Fruit fly (Drosophila melanogaster) whole organism, embryonic: ENCODE results near the gene CG17549.
A peak's percentile ranks its signal among the peaks of the same experiment; 100 is the strongest.

Experiments
- Asciz ChIP-seq: fragments of 200-800 bp; sonication (Bioruptor generic); optimal IDR thresholded peaks from 2 replicates; lab custom pipeline; 2017; ENCODE audit warnings: missing biosample characterization, mild to moderate bottlenecking, missing genetic modification characterization, missing genetic modification reagents
- B-H1 ChIP-seq: fragments of 200-800 bp; sonication (Bioruptor generic); IDR thresholded peaks from 3 replicates; pipeline ENCODE4 v1.3.6; 2022; ENCODE audit warnings: missing biosample characterization, missing genetic modification characterization
- CG10462 ChIP-seq: fragments of 200-800 bp; sonication (Bioruptor generic); optimal IDR thresholded peaks from 2 replicates; lab custom pipeline; 2016; ENCODE audit warnings: missing biosample characterization, missing genetic modification characterization
- CG11456 ChIP-seq: fragments of 200-800 bp; sonication (Bioruptor generic); IDR thresholded peaks from 3 replicates; pipeline ENCODE4 v1.3.6; 2022; ENCODE audit warnings: missing biosample characterization, missing genetic modification characterization
- CG12071 ChIP-seq: fragments of 200-800 bp; sonication (Bioruptor generic); optimal IDR thresholded peaks from 3 replicates; lab custom pipeline; 2018; ENCODE audit warnings: missing biosample characterization, mild to moderate bottlenecking, missing genetic modification characterization
- CG12236 ChIP-seq: fragments of 200-800 bp; sonication (Bioruptor generic); optimal IDR thresholded peaks from 2 replicates; lab custom pipeline; 2016; ENCODE audit warnings: missing biosample characterization, missing genetic modification characterization
- CG13424 ChIP-seq: fragments of 200-800 bp; sonication (Bioruptor generic); optimal IDR thresholded peaks from 2 replicates; lab custom pipeline; 2019; ENCODE audit warnings: missing biosample characterization, mild to moderate bottlenecking, missing genetic modification characterization, moderate library complexity
- CG16815 ChIP-seq: fragments of 200-800 bp; sonication (Bioruptor generic); optimal IDR thresholded peaks from 3 replicates; lab custom pipeline; 2017; ENCODE audit warnings: missing biosample characterization, mild to moderate bottlenecking, missing genetic modification characterization
- CG17612 ChIP-seq: fragments of 200-800 bp; sonication (Bioruptor generic); IDR thresholded peaks from 2 replicates; pipeline ENCODE4 v1.3.6; 2022; ENCODE audit warnings: missing biosample characterization, missing genetic modification characterization
- CG17912 ChIP-seq: fragments of 200-800 bp; sonication (Bioruptor generic); optimal IDR thresholded peaks from 2 replicates; lab custom pipeline; 2018; ENCODE audit warnings: missing biosample characterization, mild to moderate bottlenecking, missing genetic modification characterization
- CG2129 ChIP-seq: fragments of 200-800 bp; sonication (Bioruptor generic); IDR thresholded peaks from 2 replicates; pipeline ENCODE4 v1.3.6; 2022; ENCODE audit warnings: missing biosample characterization, missing genetic modification characterization; ENCODE audit not compliant: partially characterized antibody
- CG31388 ChIP-seq: fragments of 200-800 bp; sonication (Bioruptor generic); optimal IDR thresholded peaks from 2 replicates; lab custom pipeline; 2016; ENCODE audit warnings: missing biosample characterization, missing genetic modification characterization
- CG3995 ChIP-seq: fragments of 200-800 bp; sonication (Bioruptor generic); optimal IDR thresholded peaks from 3 replicates; lab custom pipeline; 2016; ENCODE audit warnings: missing biosample characterization, missing genetic modification characterization
- CG42726 ChIP-seq: fragments of 200-800 bp; sonication (Bioruptor generic); IDR thresholded peaks from 2 replicates; pipeline ENCODE4 v1.3.6; 2022; ENCODE audit warnings: missing biosample characterization, missing genetic modification characterization; ENCODE audit not compliant: partially characterized antibody
- CG6689 ChIP-seq: fragments of 200-800 bp; sonication (Bioruptor generic); IDR thresholded peaks from 2 replicates; pipeline ENCODE4 v1.3.6; 2022; ENCODE audit warnings: missing biosample characterization, missing genetic modification characterization
- CG6791 ChIP-seq: fragments of 200-800 bp; sonication (Bioruptor generic); IDR thresholded peaks from 3 replicates; pipeline ENCODE4 v1.3.6; 2022; ENCODE audit warnings: missing biosample characterization, missing genetic modification characterization; ENCODE audit not compliant: partially characterized antibody
- CG8765 ChIP-seq: fragments of 200-800 bp; sonication (Bioruptor generic); IDR thresholded peaks from 2 replicates; pipeline ENCODE4 v1.3.6; 2022; ENCODE audit warnings: missing biosample characterization, missing genetic modification characterization
- CG9727 ChIP-seq: fragments of 200-800 bp; sonication (Bioruptor generic); optimal IDR thresholded peaks from 3 replicates; lab custom pipeline; 2017; ENCODE audit warnings: missing biosample characterization, mild to moderate bottlenecking, missing genetic modification characterization
- CG9932 ChIP-seq: fragments of 200-800 bp; sonication (Bioruptor generic); IDR thresholded peaks from 2 replicates; pipeline ENCODE4 v1.3.6; 2022; ENCODE audit warnings: missing biosample characterization, missing genetic modification characterization
- D19A ChIP-seq: fragments of 200-800 bp; optimal IDR thresholded peaks from 3 replicates; lab custom pipeline; 2019; ENCODE audit warnings: missing biosample characterization, mild to moderate bottlenecking, missing genetic modification characterization, moderate library complexity
- Dip3 ChIP-seq: fragments of 200-800 bp; sonication (Bioruptor generic); optimal IDR thresholded peaks from 3 replicates; lab custom pipeline; 2016; ENCODE audit warnings: missing biosample characterization, missing genetic modification characterization
- Dp ChIP-seq: fragments of 200-800 bp; sonication (Bioruptor generic); optimal IDR thresholded peaks from 2 replicates; lab custom pipeline; 2018; ENCODE audit warnings: missing biosample characterization, mild to moderate bottlenecking, missing genetic modification characterization, moderate library complexity
- Drgx ChIP-seq: fragments of 200-800 bp; sonication (Bioruptor generic); IDR thresholded peaks from 2 replicates; pipeline ENCODE4 v1.3.6; 2022; ENCODE audit warnings: missing biosample characterization, missing genetic modification characterization
- Ets97D ChIP-seq: fragments of 200-800 bp; sonication (Bioruptor generic); optimal IDR thresholded peaks from 3 replicates; lab custom pipeline; 2016; ENCODE audit warnings: missing biosample characterization, missing genetic modification characterization
- Gsc ChIP-seq: fragments of 200-800 bp; sonication (Bioruptor generic); IDR thresholded peaks from 2 replicates; pipeline ENCODE4 v1.3.6; 2022; ENCODE audit warnings: missing biosample characterization, missing genetic modification characterization
- HLH54F ChIP-seq: fragments of 200-800 bp; sonication (Bioruptor generic); optimal IDR thresholded peaks from 3 replicates; lab custom pipeline; 2016; ENCODE audit warnings: missing biosample characterization, missing genetic modification characterization
- MBD-R2 ChIP-seq: fragments of 200-800 bp; sonication (Bioruptor generic); IDR thresholded peaks from 2 replicates; pipeline ENCODE4 v1.3.6; 2022; ENCODE audit warnings: missing biosample characterization, missing genetic modification characterization
- Side ChIP-seq: fragments of 200-800 bp; sonication (Bioruptor generic); optimal IDR thresholded peaks from 2 replicates; lab custom pipeline; 2016; ENCODE audit warnings: missing biosample characterization, missing genetic modification characterization
- Spps ChIP-seq: fragments of 200-800 bp; sonication (Bioruptor generic); optimal IDR thresholded peaks from 2 replicates; lab custom pipeline; 2018; ENCODE audit warnings: missing biosample characterization, mild to moderate bottlenecking, missing genetic modification characterization
- Xrp1 ChIP-seq: fragments of 200-800 bp; sonication (Bioruptor generic); IDR thresholded peaks from 2 replicates; pipeline ENCODE4 v1.3.6; 2022; ENCODE audit warnings: missing biosample characterization, missing genetic modification characterization
- ara ChIP-seq: fragments of 200-800 bp; sonication (Bioruptor generic); IDR thresholded peaks from 2 replicates; pipeline ENCODE4 v1.3.6; 2022; ENCODE audit warnings: missing biosample characterization, missing genetic modification characterization
- ash1 ChIP-seq: fragments of 200-800 bp; sonication (Bioruptor generic); optimal IDR thresholded peaks from 2 replicates; lab custom pipeline; 2018; ENCODE audit warnings: missing biosample characterization, mild to moderate bottlenecking, missing genetic modification characterization
- bsh ChIP-seq, 2 experiments: fragments of 200-800 bp; sonication (Bioruptor generic); optimal IDR thresholded peaks; 2 replicates each; lab custom pipeline; 2017 to 2018; ENCODE audit warnings: mild to moderate bottlenecking in 2 of 2, missing biosample characterization in 2 of 2, missing genetic modification characterization in 2 of 2, moderate library complexity in 1 of 2
- chm ChIP-seq: fragments of 200-800 bp; sonication (Bioruptor generic); IDR thresholded peaks from 2 replicates; pipeline ENCODE4 v1.3.6; 2022; ENCODE audit warnings: missing biosample characterization, missing genetic modification characterization
- ci ChIP-seq: fragments of 200-800 bp; sonication (Bioruptor generic); IDR thresholded peaks from 3 replicates; pipeline ENCODE4 v1.3.6; 2022; ENCODE audit warnings: missing biosample characterization, missing genetic modification characterization
- crp ChIP-seq, 2 experiments: fragments of 200-800 bp; sonication (Bioruptor generic); optimal IDR thresholded peaks; 2 replicates in 1 of 2; 3 replicates in 1 of 2; lab custom pipeline; 2017; ENCODE audit warnings: missing biosample characterization in 2 of 2, missing genetic modification characterization in 2 of 2, mild to moderate bottlenecking in 1 of 2, moderate library complexity in 1 of 2
- dmrt99B ChIP-seq: fragments of 200-800 bp; sonication (Bioruptor generic); optimal IDR thresholded peaks from 2 replicates; lab custom pipeline; 2018; ENCODE audit warnings: missing biosample characterization, mild to moderate bottlenecking, missing genetic modification characterization, moderate library complexity
- emc ChIP-seq: fragments of 200-800 bp; sonication (Bioruptor generic); optimal IDR thresholded peaks from 2 replicates; lab custom pipeline; 2016; ENCODE audit warnings: missing biosample characterization, missing genetic modification characterization
- exex ChIP-seq: fragments of 200-800 bp; sonication (Bioruptor generic); optimal IDR thresholded peaks from 4 replicates; lab custom pipeline; 2018; ENCODE audit warnings: missing biosample characterization, mild to moderate bottlenecking, missing genetic modification characterization, moderate library complexity
- gcm2 ChIP-seq: fragments of 200-800 bp; sonication (Bioruptor generic); optimal IDR thresholded peaks from 2 replicates; lab custom pipeline; 2016; ENCODE audit warnings: missing biosample characterization, missing genetic modification characterization
- gsb-n ChIP-seq: fragments of 200-800 bp; sonication (Bioruptor generic); optimal IDR thresholded peaks from 3 replicates; lab custom pipeline; 2018; ENCODE audit warnings: missing biosample characterization, mild to moderate bottlenecking, missing genetic modification characterization
- mld ChIP-seq: fragments of 200-800 bp; sonication (Bioruptor generic); IDR thresholded peaks from 3 replicates; pipeline ENCODE4 v1.3.6; 2022; ENCODE audit warnings: missing biosample characterization, missing genetic modification characterization; ENCODE audit not compliant: partially characterized antibody
- nau ChIP-seq: fragments of 200-800 bp; sonication (Bioruptor generic); optimal IDR thresholded peaks from 3 replicates; lab custom pipeline; 2017; ENCODE audit warnings: missing biosample characterization, mild to moderate bottlenecking, missing genetic modification characterization, missing genetic modification reagents
- nmo ChIP-seq: fragments of 200-800 bp; sonication (Bioruptor generic); optimal IDR thresholded peaks from 2 replicates; lab custom pipeline; 2018; ENCODE audit warnings: missing biosample characterization, mild to moderate bottlenecking, missing genetic modification characterization, moderate library complexity
- onecut ChIP-seq: fragments of 200-800 bp; sonication (Bioruptor generic); IDR thresholded peaks from 2 replicates; pipeline ENCODE4 v1.3.6; 2022; ENCODE audit warnings: missing biosample characterization, missing genetic modification characterization
- ro ChIP-seq: fragments of 200-800 bp; sonication (Bioruptor generic); IDR thresholded peaks from 2 replicates; pipeline ENCODE4 v1.3.6; 2022; ENCODE audit warnings: missing biosample characterization, missing genetic modification characterization
- slbo ChIP-seq: fragments of 200-800 bp; sonication (Bioruptor generic); IDR thresholded peaks from 2 replicates; pipeline ENCODE4 v1.3.6; 2022; ENCODE audit warnings: missing biosample characterization, missing genetic modification characterization
- so ChIP-seq: fragments of 200-800 bp; sonication (Bioruptor generic); IDR thresholded peaks from 3 replicates; pipeline ENCODE4 v1.3.6; 2022; ENCODE audit warnings: missing biosample characterization, missing genetic modification characterization
- unpg ChIP-seq: fragments of 200-800 bp; sonication (Bioruptor generic); optimal IDR thresholded peaks from 3 replicates; lab custom pipeline; 2018; ENCODE audit warnings: missing biosample characterization, mild to moderate bottlenecking, missing genetic modification characterization, moderate library complexity
- vfl ChIP-seq: fragments of 200-800 bp; sonication (Bioruptor generic); optimal IDR thresholded peaks from 2 replicates; lab custom pipeline; 2016; ENCODE audit warnings: missing biosample characterization, missing genetic modification characterization
- vnd ChIP-seq: fragments of 200-800 bp; sonication (Bioruptor generic); IDR thresholded peaks from 3 replicates; pipeline ENCODE4 v1.3.6; 2022; ENCODE audit warnings: missing biosample characterization, missing genetic modification characterization; ENCODE audit not compliant: partially characterized antibody

The CG17549 gene

dm6 chr2L:19434260-19434659 is 44.4 kb upstream of the CG17549 start (continued):
- TF ChIP-seq ash1 (GFP tag; lab: Kevin White, UChicago): no peak
- TF ChIP-seq MBD-R2 (GFP tag; lab: Robert Waterston, UW): no peak
- TF ChIP-seq CG16815 (GFP tag; lab: Kevin White, UChicago): no peak
- peak; percentile 65; the same call in 1 of the 2 replicates for TF ChIP-seq ara (GFP tag; lab: Robert Waterston, UW)
- peak; percentile 56; the same call in 1 of the 3 replicates for TF ChIP-seq ci (GFP tag; lab: Robert Waterston, UW)
- no peak for TF ChIP-seq ro (GFP tag; lab: Robert Waterston, UW)
- peak; percentile 62 for TF ChIP-seq gsb-n (tag; lab: Kevin White, UChicago)
- no peak for TF ChIP-seq nau (GFP tag; lab: Kevin White, UChicago)
- no peak for TF ChIP-seq CG17612 (GFP tag; lab: Robert Waterston, UW)
- TF ChIP-seq CG42726 (GFP tag; lab: Robert Waterston, UW): no peak
- TF ChIP-seq Spps (tag; lab: Kevin White, UChicago): peak; percentile 70
- no peak for TF ChIP-seq CG2129 (GFP tag; lab: Robert Waterston, UW)
- no peak for TF ChIP-seq vnd
- TF ChIP-seq bsh (GFP tag; optimal IDR thresholded peaks at IDR 0.05; lab: Kevin White, UChicago): peak in 1 of 2 experiments; percentile 61
- TF ChIP-seq unpg: peak; percentile 61
- no peak for TF ChIP-seq CG8765 (GFP tag; lab: Robert Waterston, UW)
- TF ChIP-seq slbo: no peak
- no peak for TF ChIP-seq Ets97D (GFP tag; lab: Kevin White, UChicago)
- no peak for TF ChIP-seq gcm2
- TF ChIP-seq so (GFP tag; lab: Robert Waterston, UW): no peak
- peak; percentile 73 for TF ChIP-seq CG12071 (GFP tag; lab: Kevin White, UChicago)
- no peak for TF ChIP-seq mld (GFP tag; lab: Robert Waterston, UW)
- TF ChIP-seq onecut (GFP tag; lab: Robert Waterston, UW): peak; percentile 51; the same call in 1 of the 2 replicates
- no peak for TF ChIP-seq vfl (GFP tag; lab: Kevin White, UChicago)
- TF ChIP-seq CG17912 (GFP tag; lab: Kevin White, UChicago): peak; percentile 78
- no peak for TF ChIP-seq Dp
- TF ChIP-seq Side (GFP tag; lab: Kevin White, UChicago): no peak
- TF ChIP-seq CG3995: no peak
- no peak for TF ChIP-seq CG9932 (GFP tag; lab: Robert Waterston, UW)
- no peak for TF ChIP-seq HLH54F (GFP tag; lab: Kevin White, UChicago)
- TF ChIP-seq emc (GFP tag; lab: Kevin White, UChicago): no peak
- peak; percentile 41 for TF ChIP-seq dmrt99B (tag; lab: Kevin White, UChicago)
- peak; percentile 56 for TF ChIP-seq exex (tag; lab: Kevin White, UChicago)
- no peak for TF ChIP-seq nmo
- TF ChIP-seq Dip3 (GFP tag; lab: Kevin White, UChicago): no peak
- peak; percentile 16 for TF ChIP-seq CG12236 (GFP tag; lab: Kevin White, UChicago)
- peak; percentile 88 for TF ChIP-seq Asciz
- TF ChIP-seq B-H1: no peak
- TF ChIP-seq CG10462 (GFP tag; lab: Kevin White, UChicago): no peak
- TF ChIP-seq Xrp1: peak; percentile 68
- no peak for TF ChIP-seq Gsc (GFP tag; lab: Robert Waterston, UW)
- TF ChIP-seq CG9727 (GFP tag; lab: Kevin White, UChicago): peak; percentile 57
- TF ChIP-seq CG11456 (GFP tag; lab: Robert Waterston, UW): no peak
- TF ChIP-seq CG31388 (GFP tag; lab: Kevin White, UChicago): no peak
- no peak for TF ChIP-seq crp (GFP tag; optimal IDR thresholded peaks at IDR 0.05; lab: Kevin White, UChicago)
- no peak for TF ChIP-seq Drgx (GFP tag; lab: Robert Waterston, UW)
- TF ChIP-seq D19A (tag; lab: Kevin White, UChicago): peak; percentile 34
- no peak for TF ChIP-seq CG6791 (GFP tag; lab: Robert Waterston, UW)
- TF ChIP-seq CG13424 (tag; lab: Kevin White, UChicago): peak; percentile 59
- no peak for TF ChIP-seq CG6689 (GFP tag; lab: Robert Waterston, UW)
- TF ChIP-seq chm: no peak
